Fruit fly (Drosophila melanogaster) ovary, adult (tissue): Measurements from ENCODE around the gene CG7728.
A peak's percentile ranks its signal among the peaks of the same experiment; 100 is the strongest.

Experiments
- CG17801 ChIP-seq: fragments of 200-800 bp; optimal IDR thresholded peaks from 2 replicates; lab custom pipeline; 2019; ENCODE audit warnings: missing biosample characterization, mild to moderate bottlenecking, missing genetic modification characterization, moderate library complexity; ENCODE audit not compliant: partially characterized antibody

CG7728 gene

DNA sequence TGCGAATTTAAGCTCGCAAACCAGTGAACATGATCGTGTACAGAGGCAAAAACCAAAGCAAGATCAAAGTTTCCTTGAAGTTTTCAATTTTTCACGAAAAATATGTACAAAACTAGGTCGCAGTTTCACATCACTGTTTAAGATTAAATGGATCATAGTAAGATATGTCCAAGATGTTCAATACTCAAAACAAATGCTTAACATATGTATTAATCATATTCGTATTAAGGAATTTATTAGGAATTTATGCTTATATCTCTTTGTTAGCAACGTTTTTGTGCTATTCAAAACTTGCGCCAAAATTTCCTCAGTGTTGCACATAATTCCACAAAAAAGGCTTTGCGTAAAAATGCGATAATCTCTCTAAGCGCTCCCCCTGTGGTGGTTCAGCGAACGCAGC is 29.0 kb upstream of the CG7728 start:
- no peak for TF ChIP-seq CG17801 (GFP tag; lab: Kevin White, UChicago)

DNA sequence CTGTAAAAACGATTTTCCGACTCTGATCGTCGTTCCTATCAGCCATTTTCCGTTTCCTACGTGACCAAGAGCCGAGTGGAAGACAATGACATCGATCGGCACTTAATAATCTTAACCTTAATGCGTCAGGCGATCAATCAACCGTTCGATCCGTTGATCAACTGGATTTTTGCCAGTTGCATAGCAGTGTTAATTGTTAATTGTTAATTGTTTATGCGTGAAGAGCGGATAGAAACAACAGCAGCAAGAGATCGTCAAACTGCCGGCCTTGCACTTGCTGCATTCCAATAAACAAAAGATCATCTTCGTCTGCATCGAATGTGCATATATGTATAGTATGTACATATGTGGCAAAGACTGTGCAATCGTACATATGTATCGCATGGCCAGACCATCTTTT is 27.8 kb upstream of the CG7728 start:
- no peak for TF ChIP-seq CG17801 (GFP tag; lab: Kevin White, UChicago)

DNA sequence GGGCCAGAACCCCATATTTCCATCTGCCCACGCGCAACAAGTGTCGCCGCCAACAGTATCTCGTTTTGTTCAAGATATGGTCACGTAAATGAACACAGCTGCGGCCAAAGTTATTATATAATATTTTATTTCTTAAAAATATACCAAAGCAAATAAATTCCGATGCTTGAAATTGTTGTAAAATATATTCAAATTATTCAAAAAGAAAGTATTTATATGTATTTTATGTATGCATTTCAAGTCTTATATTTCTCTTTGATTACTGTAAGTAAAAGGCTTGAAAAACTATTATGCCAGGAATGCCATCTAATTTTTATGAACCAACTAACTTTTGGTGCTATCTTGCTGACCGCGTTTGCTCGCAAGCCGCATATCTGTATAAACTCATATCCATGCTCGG is 27.2 kb upstream of the CG7728 start:
- TF ChIP-seq CG17801 (GFP tag; lab: Kevin White, UChicago), result no peak

DNA sequence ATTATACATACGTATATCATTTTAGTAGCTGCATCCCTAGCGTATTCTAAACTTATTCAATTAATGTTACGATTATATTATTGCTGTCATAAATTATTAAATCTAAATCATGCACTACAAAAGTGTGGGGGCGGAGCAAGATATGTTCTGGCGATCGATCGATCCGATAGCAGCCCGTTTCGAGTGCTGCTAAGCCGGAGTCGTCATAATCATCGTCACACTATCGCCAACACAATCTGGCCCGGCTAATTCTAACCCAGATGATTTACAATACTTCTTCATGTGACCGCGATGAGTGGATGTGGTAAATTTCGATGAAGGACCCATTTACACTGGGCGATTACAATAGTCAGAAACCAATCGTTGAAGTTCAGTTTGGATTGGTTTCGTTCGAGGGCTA is 21.5 kb upstream of the CG7728 start:
- no peak for TF ChIP-seq CG17801 (GFP tag; lab: Kevin White, UChicago)

- peak; percentile 33 for TF ChIP-seq CG17801 (GFP tag; lab: Kevin White, UChicago)
Measured at dm6 chr3L:17000289-17000688, 16.0 kb upstream of the CG7728 start.

DNA sequence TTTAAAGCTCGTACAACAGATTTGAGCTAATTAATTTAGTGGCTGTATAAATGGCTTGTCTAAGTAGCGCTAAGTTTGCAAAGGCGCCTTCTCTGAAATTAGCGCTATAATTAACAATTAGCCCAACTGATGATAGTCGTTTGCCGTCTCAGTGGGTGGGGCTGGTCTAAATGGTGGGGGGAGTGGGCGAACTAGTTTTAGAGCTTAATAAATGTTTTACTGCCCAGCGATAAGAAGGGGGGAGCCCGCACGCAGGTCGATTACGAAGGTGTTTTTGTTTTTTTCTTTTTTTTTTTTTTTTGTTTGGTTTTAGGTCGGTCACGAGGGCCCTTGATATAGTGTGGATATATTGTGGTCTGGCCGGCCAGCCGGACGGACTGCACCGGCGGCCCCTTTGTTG is 15.3 kb upstream of the CG7728 start:
- no peak for TF ChIP-seq CG17801 (GFP tag; lab: Kevin White, UChicago)

dm6 chr3L:17002140-17002849 is 14.0 kb upstream of the CG7728 start:
- no peak for TF ChIP-seq CG17801 (GFP tag; lab: Kevin White, UChicago)

dm6 chr3L:17003251-17004171 is 12.8 kb upstream of the CG7728 start:
- peak; percentile 29 for TF ChIP-seq CG17801 (GFP tag; lab: Kevin White, UChicago)

DNA sequence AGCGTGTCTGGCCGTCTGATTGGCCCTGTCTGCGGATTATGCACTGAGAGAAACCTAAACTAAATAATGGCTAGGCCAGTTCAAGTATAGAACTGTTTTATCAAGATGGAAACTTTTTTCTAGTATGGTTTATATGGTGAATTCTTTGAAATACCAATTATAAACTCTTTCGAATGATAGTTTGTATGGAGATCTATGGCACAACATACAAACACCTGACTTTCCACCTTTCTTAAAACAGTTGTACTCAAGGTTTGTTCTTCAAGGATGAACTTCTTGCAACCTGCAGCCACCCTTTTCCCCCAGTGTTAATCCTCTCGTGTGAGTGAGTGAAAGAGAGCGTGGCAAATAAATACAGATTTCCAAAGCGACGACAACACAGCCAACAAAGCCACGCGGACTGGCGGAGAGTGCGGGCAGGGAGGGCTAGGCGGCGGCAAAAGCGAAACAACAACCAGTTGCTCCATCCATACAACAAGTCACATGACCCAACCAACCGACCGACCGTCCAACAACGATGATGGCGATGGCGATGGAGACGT is 12.0 kb upstream of the CG7728 start:
- TF ChIP-seq CG17801 (GFP tag; lab: Kevin White, UChicago), result no peak

DNA sequence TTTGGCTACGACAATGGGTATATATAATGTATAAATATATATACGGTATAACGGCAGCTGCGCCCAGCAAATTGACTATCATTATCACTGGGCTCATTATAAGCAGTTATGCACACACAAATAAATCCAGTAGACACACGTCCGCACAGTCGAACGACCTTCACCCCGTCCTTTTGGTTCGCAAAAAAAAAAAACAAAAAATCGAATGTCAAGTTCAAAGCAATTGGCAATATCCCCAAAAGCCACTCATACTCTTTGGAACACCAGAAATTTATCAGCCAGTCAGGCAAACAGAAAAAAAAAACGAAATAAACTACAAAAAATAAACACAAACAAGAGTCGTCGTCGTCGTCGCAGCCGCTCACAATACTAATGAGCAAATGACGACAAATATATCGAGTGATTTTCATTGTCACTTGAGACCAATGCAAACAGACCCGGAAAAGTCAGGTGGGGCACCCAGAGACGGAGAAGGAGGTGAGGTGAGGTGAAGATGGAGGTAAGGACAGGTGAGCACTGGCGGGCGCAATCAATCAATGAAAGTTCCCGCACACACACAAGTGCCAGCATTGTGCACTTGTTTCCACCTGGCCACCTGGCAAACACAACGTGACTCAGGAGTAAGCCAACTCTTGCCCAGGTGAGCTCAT is 11.4 kb upstream of the CG7728 start:
- no peak for TF ChIP-seq CG17801 (GFP tag; lab: Kevin White, UChicago)

DNA sequence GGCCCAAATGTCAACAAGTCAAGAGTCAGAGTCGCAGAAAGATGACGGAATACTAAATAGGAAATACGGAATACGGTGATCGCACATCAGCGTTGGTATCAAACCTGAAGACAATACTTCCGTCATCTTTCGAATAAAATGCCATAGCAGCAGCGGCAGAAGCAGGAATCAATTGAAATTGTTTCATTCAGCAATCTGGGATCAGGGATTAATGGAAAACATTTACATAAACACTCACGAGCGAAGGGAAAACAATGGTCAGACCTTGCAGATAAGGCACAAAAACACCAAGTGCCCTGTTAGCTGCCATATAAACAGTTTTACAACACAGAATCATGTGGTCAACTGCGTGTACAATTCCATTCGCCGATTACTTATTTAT is 10.9 kb upstream of the CG7728 start:
- TF ChIP-seq CG17801 (GFP tag; lab: Kevin White, UChicago), result no peak

DNA sequence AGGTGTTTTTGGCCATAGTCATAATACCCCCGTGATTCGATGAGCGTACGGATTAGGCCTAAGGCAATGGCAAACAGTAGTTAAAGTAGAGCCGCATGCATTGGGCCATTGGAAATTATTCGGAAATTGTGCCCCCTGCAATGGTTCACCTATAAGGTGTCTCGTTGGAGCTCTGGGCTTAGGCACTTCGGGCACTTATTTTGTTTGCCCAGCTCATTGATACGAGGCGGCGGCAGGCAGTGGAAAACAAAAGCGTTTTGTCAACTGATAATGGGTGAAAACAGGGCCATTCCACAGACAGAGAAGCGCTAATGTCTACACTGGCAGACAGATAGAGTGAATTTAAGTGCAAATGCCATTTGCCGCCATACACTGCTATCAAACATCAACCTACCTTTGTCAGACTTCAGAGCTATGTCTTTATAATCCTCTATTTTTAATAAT is 10.1 kb upstream of the CG7728 start:
- no peak for TF ChIP-seq CG17801 (GFP tag; lab: Kevin White, UChicago)

- peak; percentile 15 for TF ChIP-seq CG17801 (GFP tag; lab: Kevin White, UChicago)
Measured at dm6 chr3L:17007041-17007471, 9.3 kb upstream of the CG7728 start.

dm6 chr3L:17007496-17007895 is 8.8 kb upstream of the CG7728 start:
- no peak for TF ChIP-seq CG17801 (GFP tag; lab: Kevin White, UChicago)

dm6 chr3L:17007945-17008344 is 8.4 kb upstream of the CG7728 start:
- no peak for TF ChIP-seq CG17801 (GFP tag; lab: Kevin White, UChicago)
